Fruit fly (Drosophila melanogaster) whole organism, embryonic: ENCODE data around the gene UGP.
A peak's percentile ranks its signal among the peaks of the same experiment; 100 is the strongest.

Source experiments
- Aef1 ChIP-seq: fragments of 200-800 bp; sonication (Bioruptor generic); IDR thresholded peaks from 3 replicates; pipeline ENCODE4 v1.3.6; 2022; ENCODE audit warnings: missing biosample characterization, missing genetic modification characterization
- Bdp1 ChIP-seq: fragments of 200-800 bp; sonication (Bioruptor generic); optimal IDR thresholded peaks from 3 replicates; lab custom pipeline; 2016; ENCODE audit warnings: missing biosample characterization, missing genetic modification characterization
- Bgb ChIP-seq: fragments of 200-800 bp; sonication (Bioruptor generic); IDR thresholded peaks from 2 replicates; pipeline ENCODE4 v1.3.6; 2022; ENCODE audit warnings: missing biosample characterization, missing genetic modification characterization; ENCODE audit not compliant: partially characterized antibody
- Blimp-1 ChIP-seq: fragments of 200-800 bp; sonication (Bioruptor generic); optimal IDR thresholded peaks from 3 replicates; lab custom pipeline; 2018; ENCODE audit warnings: missing biosample characterization, missing genetic modification characterization, mild to moderate bottlenecking, moderate library complexity, missing genetic modification reagents
- CG14014 ChIP-seq: fragments of 200-800 bp; sonication (Bioruptor generic); IDR thresholded peaks from 2 replicates; pipeline ENCODE4 v1.3.6; 2022; ENCODE audit warnings: missing biosample characterization, missing genetic modification characterization
- CG14050 ChIP-seq: fragments of 200-800 bp; sonication (Bioruptor generic); IDR thresholded peaks from 3 replicates; pipeline ENCODE4 v1.3.6; 2022; ENCODE audit warnings: missing biosample characterization, missing genetic modification characterization
- CG15073 ChIP-seq: fragments of 200-800 bp; sonication (Bioruptor generic); optimal IDR thresholded peaks from 2 replicates; lab custom pipeline; 2016; ENCODE audit warnings: missing biosample characterization, missing genetic modification characterization
- CG15696 ChIP-seq: fragments of 200-800 bp; sonication (Bioruptor generic); optimal IDR thresholded peaks from 2 replicates; lab custom pipeline; 2019; ENCODE audit warnings: missing biosample characterization, mild to moderate bottlenecking, missing genetic modification characterization, moderate library complexity
- CG1832 ChIP-seq: fragments of 200-800 bp; sonication (Bioruptor generic); optimal IDR thresholded peaks from 2 replicates; lab custom pipeline; 2017; ENCODE audit warnings: missing biosample characterization, mild to moderate bottlenecking, missing genetic modification characterization, inconsistent platforms
- CG32532 ChIP-seq: fragments of 200-800 bp; sonication (Bioruptor generic); IDR thresholded peaks from 2 replicates; pipeline ENCODE4 v1.3.6; 2022; ENCODE audit warnings: missing biosample characterization, missing genetic modification characterization
- CG5953 ChIP-seq: fragments of 200-800 bp; sonication (Bioruptor generic); IDR thresholded peaks from 2 replicates; pipeline ENCODE4 v1.3.6; 2022; ENCODE audit warnings: missing biosample characterization, missing genetic modification characterization
- CG6175 ChIP-seq: fragments of 200-800 bp; sonication (Bioruptor generic); IDR thresholded peaks from 3 replicates; pipeline ENCODE4 v1.3.6; 2022; ENCODE audit warnings: missing biosample characterization, missing genetic modification characterization
- CG8281 ChIP-seq: fragments of 200-800 bp; sonication (Bioruptor generic); optimal IDR thresholded peaks from 2 replicates; lab custom pipeline; 2018; ENCODE audit warnings: missing biosample characterization, mild to moderate bottlenecking, missing genetic modification characterization, moderate library complexity
- CG9437 ChIP-seq: fragments of 200-800 bp; sonication (Bioruptor generic); optimal IDR thresholded peaks from 2 replicates; lab custom pipeline; 2018; ENCODE audit warnings: missing biosample characterization, mild to moderate bottlenecking, missing genetic modification characterization
- CG9609 ChIP-seq: fragments of 200-800 bp; sonication (Bioruptor generic); optimal IDR thresholded peaks from 3 replicates; lab custom pipeline; 2016; ENCODE audit warnings: missing biosample characterization, missing genetic modification characterization
- CTCF ChIP-seq: fragments of 200-800 bp; sonication (Bioruptor generic); optimal IDR thresholded peaks from 2 replicates; lab custom pipeline; 2017; ENCODE audit warnings: missing biosample characterization, mild to moderate bottlenecking, missing genetic modification characterization, moderate library complexity
- CrebB ChIP-seq: fragments of 200-800 bp; sonication (Bioruptor generic); optimal IDR thresholded peaks from 3 replicates; lab custom pipeline; 2018; ENCODE audit warnings: missing biosample characterization, mild to moderate bottlenecking, missing genetic modification characterization
- HLH4C ChIP-seq: fragments of 200-800 bp; sonication (Bioruptor generic); IDR thresholded peaks from 3 replicates; pipeline ENCODE4 v1.3.6; 2022; ENCODE audit warnings: missing biosample characterization, missing genetic modification characterization; ENCODE audit not compliant: partially characterized antibody
- Med ChIP-seq: fragments of 200-800 bp; sonication (Bioruptor generic); peaks from one replicate; lab custom pipeline; 2016; ENCODE audit warnings: missing biosample characterization, missing genetic modification characterization, mild to moderate bottlenecking, inconsistent platforms, moderate library complexity
- Mes4 ChIP-seq: fragments of 200-800 bp; sonication (Bioruptor generic); optimal IDR thresholded peaks from 2 replicates; lab custom pipeline; 2016; ENCODE audit warnings: missing biosample characterization, missing genetic modification characterization
- Scr ChIP-seq: fragments of 200-800 bp; sonication (Bioruptor generic); IDR thresholded peaks from 2 replicates; pipeline ENCODE4 v1.3.6; 2022; ENCODE audit warnings: missing biosample characterization, missing genetic modification characterization; ENCODE audit not compliant: partially characterized antibody
- Sox100B ChIP-seq: fragments of 200-800 bp; sonication (Bioruptor generic); optimal IDR thresholded peaks from 3 replicates; lab custom pipeline; 2018; ENCODE audit warnings: missing biosample characterization, mild to moderate bottlenecking, missing genetic modification characterization
- Sox102F ChIP-seq: fragments of 200-800 bp; sonication (Bioruptor generic); optimal IDR thresholded peaks from 2 replicates; lab custom pipeline; 2018; ENCODE audit warnings: missing biosample characterization, mild to moderate bottlenecking, missing genetic modification characterization, moderate library complexity
- ab ChIP-seq: fragments of 200-800 bp; sonication (Bioruptor generic); optimal IDR thresholded peaks from 2 replicates; lab custom pipeline; 2016; ENCODE audit warnings: missing biosample characterization, missing genetic modification characterization
- abd-A ChIP-seq: fragments of 200-800 bp; sonication (Bioruptor generic); optimal IDR thresholded peaks from 3 replicates; lab custom pipeline; 2019; ENCODE audit warnings: missing biosample characterization, mild to moderate bottlenecking, missing genetic modification characterization, moderate library complexity
- al ChIP-seq: fragments of 200-800 bp; sonication (Bioruptor generic); IDR thresholded peaks from 2 replicates; pipeline ENCODE4 v1.3.6; 2022; ENCODE audit warnings: missing biosample characterization, missing genetic modification characterization
- cwo ChIP-seq: fragments of 200-800 bp; sonication (Bioruptor generic); optimal IDR thresholded peaks from 3 replicates; lab custom pipeline; 2017; ENCODE audit warnings: missing biosample characterization, missing genetic modification characterization, mild to moderate bottlenecking, moderate library complexity, missing genetic modification reagents
- dimm ChIP-seq: fragments of 200-800 bp; sonication (Bioruptor generic); IDR thresholded peaks from 2 replicates; pipeline ENCODE4 v1.3.6; 2022; ENCODE audit warnings: missing biosample characterization, missing genetic modification characterization
- fd96Cb ChIP-seq: fragments of 200-800 bp; sonication (Bioruptor generic); optimal IDR thresholded peaks from 2 replicates; lab custom pipeline; 2018; ENCODE audit warnings: missing biosample characterization, mild to moderate bottlenecking, missing genetic modification characterization, moderate library complexity
- ftz-f1 ChIP-seq: fragments of 200-800 bp; sonication (Bioruptor generic); optimal IDR thresholded peaks from 2 replicates; lab custom pipeline; 2016; ENCODE audit warnings: missing biosample characterization, missing genetic modification characterization
- gcm2 ChIP-seq: fragments of 200-800 bp; sonication (Bioruptor generic); optimal IDR thresholded peaks from 2 replicates; lab custom pipeline; 2016; ENCODE audit warnings: missing biosample characterization, missing genetic modification characterization
- hbn ChIP-seq: fragments of 200-800 bp; sonication (Bioruptor generic); IDR thresholded peaks from 2 replicates; pipeline ENCODE4 v1.3.6; 2022; ENCODE audit warnings: missing biosample characterization, missing genetic modification characterization; ENCODE audit not compliant: partially characterized antibody
- jumu ChIP-seq: fragments of 200-800 bp; sonication (Bioruptor generic); optimal IDR thresholded peaks from 3 replicates; lab custom pipeline; 2016; ENCODE audit warnings: missing biosample characterization, missing genetic modification characterization
- lola ChIP-seq, 3 experiments: fragments of >200 bp in 2 of 3; fragments of 200-800 bp in 1 of 3; sonication (Bioruptor generic) in 1 of 3; optimal IDR thresholded peaks; 2 replicates each; lab custom pipeline; 2017 to 2019; ENCODE audit warnings: missing biosample characterization in 3 of 3, missing genetic modification characterization in 3 of 3, mild to moderate bottlenecking in 1 of 3, moderate library complexity in 1 of 3
- nom ChIP-seq: fragments of 200-800 bp; sonication (Bioruptor generic); optimal IDR thresholded peaks from 2 replicates; lab custom pipeline; 2017; ENCODE audit warnings: missing biosample characterization, missing genetic modification characterization, mild to moderate bottlenecking, moderate library complexity, missing genetic modification reagents
- onecut ChIP-seq: fragments of 200-800 bp; sonication (Bioruptor generic); IDR thresholded peaks from 2 replicates; pipeline ENCODE4 v1.3.6; 2022; ENCODE audit warnings: missing biosample characterization, missing genetic modification characterization
- p53 ChIP-seq: fragments of 200-800 bp; sonication (Bioruptor generic); optimal IDR thresholded peaks from 2 replicates; lab custom pipeline; 2016; ENCODE audit warnings: missing biosample characterization, missing genetic modification characterization
- pum ChIP-seq: fragments of 200-800 bp; sonication (Bioruptor generic); optimal IDR thresholded peaks from 2 replicates; lab custom pipeline; 2016; ENCODE audit warnings: missing biosample characterization, missing genetic modification characterization
- rib ChIP-seq: fragments of 200-800 bp; sonication (Bioruptor generic); IDR thresholded peaks from 2 replicates; pipeline ENCODE4 v1.3.6; 2022; ENCODE audit warnings: missing biosample characterization, missing genetic modification characterization
- schlank ChIP-seq: fragments of 200-800 bp; sonication (Bioruptor generic); optimal IDR thresholded peaks from 2 replicates; lab custom pipeline; 2018; ENCODE audit warnings: missing biosample characterization, mild to moderate bottlenecking, missing genetic modification characterization
- sima ChIP-seq: fragments of 200-800 bp; sonication (Bioruptor generic); optimal IDR thresholded peaks from 2 replicates; lab custom pipeline; 2016; ENCODE audit warnings: missing biosample characterization, missing genetic modification characterization
- sisA ChIP-seq: fragments of 200-800 bp; sonication (Bioruptor generic); IDR thresholded peaks from 2 replicates; pipeline ENCODE4 v1.3.6; 2022; ENCODE audit warnings: missing biosample characterization, missing genetic modification characterization
- slp2 ChIP-seq: fragments of 200-800 bp; sonication (Bioruptor generic); optimal IDR thresholded peaks from 2 replicates; lab custom pipeline; 2016; ENCODE audit warnings: missing biosample characterization, missing genetic modification characterization
- sr ChIP-seq: fragments of 200-800 bp; sonication (Bioruptor generic); IDR thresholded peaks from 3 replicates; pipeline ENCODE4 v1.3.6; 2022; ENCODE audit warnings: missing biosample characterization, missing genetic modification characterization
- stwl ChIP-seq: fragments of 200-800 bp; sonication (Bioruptor generic); optimal IDR thresholded peaks from 3 replicates; lab custom pipeline; 2018; ENCODE audit warnings: missing biosample characterization, mild to moderate bottlenecking, missing genetic modification characterization, moderate library complexity
- sug ChIP-seq: fragments of 200-800 bp; optimal IDR thresholded peaks from 2 replicates; lab custom pipeline; 2019; ENCODE audit warnings: missing biosample characterization, mild to moderate bottlenecking, missing genetic modification characterization, moderate library complexity
- toy ChIP-seq: fragments of 200-800 bp; sonication (Bioruptor generic); IDR thresholded peaks from 2 replicates; pipeline ENCODE4 v1.3.6; 2022; ENCODE audit warnings: missing biosample characterization, missing genetic modification characterization
- wek ChIP-seq: fragments of 200-800 bp; sonication (Bioruptor generic); optimal IDR thresholded peaks from 3 replicates; lab custom pipeline; 2018; ENCODE audit warnings: missing biosample characterization, mild to moderate bottlenecking, missing genetic modification characterization, moderate library complexity
- zfh2 ChIP-seq: fragments of 200-800 bp; sonication (Bioruptor generic); optimal IDR thresholded peaks from 2 replicates; lab custom pipeline; 2016; ENCODE audit warnings: missing biosample characterization, missing genetic modification characterization

Gene UGP

dm6 chr3L:9377198-9378035 lies 18.7 kb upstream of the UGP start, which contains the start of gene Hsp26 (continued):
- TF ChIP-seq CTCF (GFP tag; lab: Kevin White, UChicago) = peak; percentile 15
- peak; percentile 12 for TF ChIP-seq CG15696
- TF ChIP-seq Bdp1 (GFP tag; lab: Kevin White, UChicago) = peak; percentile 70
- no peak for TF ChIP-seq toy (GFP tag; lab: Robert Waterston, UW)
- TF ChIP-seq HLH4C = no peak
- peak; percentile 63 for TF ChIP-seq p53
- no peak for TF ChIP-seq sr (GFP tag; lab: Robert Waterston, UW)
- peak; percentile 35; the same call in 1 of the 2 replicates for TF ChIP-seq al (GFP tag; lab: Robert Waterston, UW)
- peak; percentile 84 for TF ChIP-seq Blimp-1 (GFP tag; lab: Kevin White, UChicago)
- peak; percentile 75 for TF ChIP-seq cwo (GFP tag; lab: Kevin White, UChicago)
- TF ChIP-seq CG8281 (tag; lab: Kevin White, UChicago) = peak; percentile 60
- peak; percentile 90 for TF ChIP-seq CG32532 (GFP tag; lab: Robert Waterston, UW)
- TF ChIP-seq CG1832 (GFP tag; lab: Kevin White, UChicago) = no peak
- peak; percentile 86 for TF ChIP-seq CG14050 (GFP tag; lab: Robert Waterston, UW)
- TF ChIP-seq Mes4 (GFP tag; lab: Kevin White, UChicago) = peak; percentile 88
- TF ChIP-seq Scr (GFP tag; lab: Robert Waterston, UW) = no peak
- peak; percentile 98 for TF ChIP-seq Med (GFP tag; lab: Kevin White, UChicago)
- peak; percentile 8 for TF ChIP-seq schlank (tag; lab: Kevin White, UChicago)
- TF ChIP-seq sisA (GFP tag; lab: Robert Waterston, UW) = peak; percentile 74
- no peak for TF ChIP-seq stwl (tag; lab: Kevin White, UChicago)
- peak; percentile 67 for TF ChIP-seq Sox100B
- TF ChIP-seq Aef1 = peak; percentile 77
- peak; percentile 90 for TF ChIP-seq Sox102F (GFP tag; lab: Kevin White, UChicago)
- TF ChIP-seq CG6175 (GFP tag; lab: Robert Waterston, UW) = no peak
- peak; percentile 82 for TF ChIP-seq CG9609
- TF ChIP-seq rib (GFP tag; lab: Robert Waterston, UW) = peak; percentile 75
- no peak; the same call in 1 of the 2 replicates for TF ChIP-seq Bgb
- peak; percentile 53 for TF ChIP-seq sug (tag; lab: Kevin White, UChicago)
- no peak for TF ChIP-seq ab
- TF ChIP-seq nom (GFP tag; lab: Kevin White, UChicago) = peak; percentile 79
- TF ChIP-seq CG14014 (GFP tag; lab: Robert Waterston, UW) = peak; percentile 85
- peak; percentile 81 for TF ChIP-seq pum (GFP tag; lab: Kevin White, UChicago)
- TF ChIP-seq CG5953 (GFP tag; lab: Robert Waterston, UW) = peak; percentile 81; the same call in 1 of the 2 replicates
- TF ChIP-seq slp2 (GFP tag; lab: Kevin White, UChicago) = peak; percentile 75
- TF ChIP-seq hbn = no peak
- peak; percentile 71 for TF ChIP-seq CrebB (tag; lab: Kevin White, UChicago)
- TF ChIP-seq zfh2 = peak; percentile 82
- peak; percentile 24 for TF ChIP-seq CG15073
- no peak for TF ChIP-seq ftz-f1
- peak; percentile 38 for TF ChIP-seq sima (GFP tag; lab: Kevin White, UChicago)
- peak; percentile 65 for TF ChIP-seq fd96Cb (tag; lab: Kevin White, UChicago)
- peak; percentile 74 for TF ChIP-seq CG9437
- peak; percentile 58 for TF ChIP-seq gcm2
- TF ChIP-seq dimm (GFP tag; lab: Robert Waterston, UW) = peak; percentile 58; the same call in 1 of the 2 replicates
- peak in 1 of 3 experiments; percentile 76 for TF ChIP-seq lola (GFP tag; optimal IDR thresholded peaks at IDR 0.05; lab: Kevin White, UChicago)
- TF ChIP-seq onecut (GFP tag; lab: Robert Waterston, UW) = peak; percentile 67
- peak; percentile 26 for TF ChIP-seq wek (GFP tag; lab: Kevin White, UChicago)
- no peak for TF ChIP-seq abd-A (tag; lab: Kevin White, UChicago)
- TF ChIP-seq jumu (GFP tag; lab: Kevin White, UChicago) = peak; percentile 74
